Fruit fly (Drosophila melanogaster) whole organism, embryonic: ENCODE data around the gene Atat.

Experiments used
- ATbp ChIP-seq: fragments of 200-800 bp; sonication (Bioruptor generic); optimal IDR thresholded peaks from 2 replicates; lab custom pipeline; 2017; ENCODE audit warnings: missing biosample characterization, mild to moderate bottlenecking, missing genetic modification characterization, missing genetic modification reagents
- C15 ChIP-seq: fragments of 200-800 bp; sonication (Bioruptor generic); IDR thresholded peaks from 3 replicates; pipeline ENCODE4 v1.3.6; 2022; ENCODE audit warnings: missing biosample characterization, missing genetic modification characterization
- CG10147 ChIP-seq: fragments of 200-800 bp; sonication (Bioruptor generic); optimal IDR thresholded peaks from 2 replicates; lab custom pipeline; 2019; ENCODE audit warnings: missing biosample characterization, mild to moderate bottlenecking, missing genetic modification characterization, moderate library complexity
- CG10321 ChIP-seq: fragments of 200-800 bp; sonication (Bioruptor generic); IDR thresholded peaks from 2 replicates; pipeline ENCODE4 v1.3.6; 2022; ENCODE audit warnings: missing biosample characterization, missing genetic modification characterization
- CG10543 ChIP-seq: fragments of 200-800 bp; sonication (Bioruptor generic); optimal IDR thresholded peaks from 3 replicates; lab custom pipeline; 2017; ENCODE audit warnings: missing biosample characterization, mild to moderate bottlenecking, missing genetic modification characterization, moderate library complexity
- CG10654 ChIP-seq: fragments of 200-800 bp; sonication (Bioruptor generic); optimal IDR thresholded peaks from 2 replicates; lab custom pipeline; 2016; ENCODE audit warnings: missing biosample characterization, missing genetic modification characterization
- CG11696 ChIP-seq: fragments of 200-800 bp; sonication (Bioruptor generic); IDR thresholded peaks from 2 replicates; pipeline ENCODE4 v1.3.6; 2022; ENCODE audit warnings: missing biosample characterization, missing genetic modification characterization
- CG12071 ChIP-seq: fragments of 200-800 bp; sonication (Bioruptor generic); optimal IDR thresholded peaks from 3 replicates; lab custom pipeline; 2018; ENCODE audit warnings: missing biosample characterization, mild to moderate bottlenecking, missing genetic modification characterization
- CG12391 ChIP-seq: fragments of 200-800 bp; sonication (Bioruptor generic); optimal IDR thresholded peaks from 3 replicates; lab custom pipeline; 2018; ENCODE audit warnings: missing biosample characterization, mild to moderate bottlenecking, missing genetic modification characterization, moderate library complexity
- CG15073 ChIP-seq: fragments of 200-800 bp; sonication (Bioruptor generic); optimal IDR thresholded peaks from 2 replicates; lab custom pipeline; 2016; ENCODE audit warnings: missing biosample characterization, missing genetic modification characterization
- CG15479 ChIP-seq: fragments of 200-800 bp; sonication (Bioruptor generic); optimal IDR thresholded peaks from 3 replicates; lab custom pipeline; 2019; ENCODE audit warnings: missing biosample characterization, mild to moderate bottlenecking, missing genetic modification characterization, moderate library complexity
- CG15514 ChIP-seq: fragments of 200-800 bp; sonication (Bioruptor generic); optimal IDR thresholded peaks from 3 replicates; lab custom pipeline; 2017; ENCODE audit warnings: missing biosample characterization, missing genetic modification characterization, mild to moderate bottlenecking, moderate library complexity, missing genetic modification reagents
- CG17186 ChIP-seq: fragments of 200-800 bp; sonication (Bioruptor generic); optimal IDR thresholded peaks from 3 replicates; lab custom pipeline; 2017; ENCODE audit warnings: missing biosample characterization, missing genetic modification reagents, missing genetic modification characterization
- CG17568 ChIP-seq: fragments of 200-800 bp; sonication (Bioruptor generic); optimal IDR thresholded peaks from 2 replicates; lab custom pipeline; 2018; ENCODE audit warnings: missing biosample characterization, mild to moderate bottlenecking, missing genetic modification characterization, moderate library complexity
- CG18619 ChIP-seq: fragments of 200-800 bp; sonication (Bioruptor generic); optimal IDR thresholded peaks from 3 replicates; lab custom pipeline; 2017; ENCODE audit warnings: missing biosample characterization, mild to moderate bottlenecking, missing genetic modification characterization
- CG32532 ChIP-seq: fragments of 200-800 bp; sonication (Bioruptor generic); IDR thresholded peaks from 2 replicates; pipeline ENCODE4 v1.3.6; 2022; ENCODE audit warnings: missing biosample characterization, missing genetic modification characterization
- CG34224 ChIP-seq: fragments of 200-800 bp; sonication (Bioruptor generic); IDR thresholded peaks from 3 replicates; pipeline ENCODE4 v1.3.6; 2022; ENCODE audit warnings: missing biosample characterization, missing genetic modification characterization; ENCODE audit not compliant: partially characterized antibody
- CG4424 ChIP-seq: fragments of 200-800 bp; sonication (Bioruptor generic); optimal IDR thresholded peaks from 3 replicates; lab custom pipeline; 2016; ENCODE audit warnings: missing biosample characterization, missing genetic modification characterization
- CG6175 ChIP-seq: fragments of 200-800 bp; sonication (Bioruptor generic); IDR thresholded peaks from 3 replicates; pipeline ENCODE4 v1.3.6; 2022; ENCODE audit warnings: missing biosample characterization, missing genetic modification characterization
- CG6654 ChIP-seq: fragments of 200-800 bp; sonication (Bioruptor generic); optimal IDR thresholded peaks from 2 replicates; lab custom pipeline; 2017; ENCODE audit warnings: missing biosample characterization, mild to moderate bottlenecking, missing genetic modification characterization
- CG6854 ChIP-seq: fragments of 200-800 bp; sonication (Bioruptor generic); optimal IDR thresholded peaks from 3 replicates; lab custom pipeline; 2017; ENCODE audit warnings: missing biosample characterization, mild to moderate bottlenecking, missing genetic modification characterization
- CG7987 ChIP-seq: fragments of 200-800 bp; sonication (Bioruptor generic); optimal IDR thresholded peaks from 2 replicates; lab custom pipeline; 2018; ENCODE audit warnings: missing biosample characterization, mild to moderate bottlenecking, missing genetic modification characterization, moderate library complexity
- CG8359 ChIP-seq: fragments of 200-800 bp; sonication (Bioruptor generic); optimal IDR thresholded peaks from 2 replicates; lab custom pipeline; 2017; ENCODE audit warnings: missing biosample characterization, mild to moderate bottlenecking, missing genetic modification characterization, borderline replicate concordance
- CG9797 ChIP-seq: fragments of 200-800 bp; sonication (Bioruptor generic); optimal IDR thresholded peaks from 3 replicates; lab custom pipeline; 2018; ENCODE audit warnings: missing biosample characterization, mild to moderate bottlenecking, missing genetic modification characterization
- CHES-1-like ChIP-seq: fragments of 200-800 bp; sonication (Bioruptor generic); optimal IDR thresholded peaks from 2 replicates; lab custom pipeline; 2016; ENCODE audit warnings: missing biosample characterization, missing genetic modification characterization
- Camta ChIP-seq: fragments of 200-800 bp; sonication (Bioruptor generic); optimal IDR thresholded peaks from 2 replicates; lab custom pipeline; 2016; ENCODE audit warnings: missing biosample characterization, missing genetic modification characterization
- HLHmδ ChIP-seq: fragments of 200-800 bp; sonication (Bioruptor generic); optimal IDR thresholded peaks from 2 replicates; lab custom pipeline; 2018; ENCODE audit warnings: missing biosample characterization, mild to moderate bottlenecking, missing genetic modification characterization, moderate library complexity
- Hey ChIP-seq: fragments of 200-800 bp; sonication (Bioruptor generic); optimal IDR thresholded peaks from 3 replicates; lab custom pipeline; 2018; ENCODE audit warnings: missing biosample characterization, mild to moderate bottlenecking, missing genetic modification characterization
- Kr ChIP-seq: fragments of 200-800 bp; sonication (Bioruptor generic); optimal IDR thresholded peaks from 2 replicates; lab custom pipeline; 2017; ENCODE audit warnings: missing biosample characterization, mild to moderate bottlenecking, missing genetic modification characterization
- Lpt ChIP-seq: fragments of >200 bp; optimal IDR thresholded peaks from 2 replicates; lab custom pipeline; 2018; ENCODE audit warnings: missing biosample characterization, missing genetic modification characterization
- Mad ChIP-seq: fragments of 200-800 bp; sonication (Bioruptor generic); optimal IDR thresholded peaks from 2 replicates; lab custom pipeline; 2016; ENCODE audit warnings: missing biosample characterization, missing genetic modification characterization
- NC2α ChIP-seq: fragments of 200-800 bp; sonication (Bioruptor generic); optimal IDR thresholded peaks from 2 replicates; lab custom pipeline; 2016; ENCODE audit warnings: missing biosample characterization, missing genetic modification characterization
- Oaz ChIP-seq: fragments of 200-800 bp; sonication (Bioruptor generic); IDR thresholded peaks from 2 replicates; pipeline ENCODE4 v1.3.6; 2022; ENCODE audit warnings: missing biosample characterization, missing genetic modification characterization
- ac ChIP-seq: fragments of 200-800 bp; sonication (Bioruptor generic); optimal IDR thresholded peaks from 3 replicates; lab custom pipeline; 2017; ENCODE audit warnings: missing biosample characterization, mild to moderate bottlenecking, missing genetic modification characterization
- ase ChIP-seq: fragments of 200-800 bp; sonication (Bioruptor generic); IDR thresholded peaks from 3 replicates; pipeline ENCODE4 v1.3.6; 2022; ENCODE audit warnings: missing biosample characterization, missing genetic modification characterization
- az2 ChIP-seq: fragments of 200-800 bp; sonication (Bioruptor generic); optimal IDR thresholded peaks from 3 replicates; lab custom pipeline; 2016; ENCODE audit warnings: missing biosample characterization, missing genetic modification characterization
- chn ChIP-seq: fragments of 200-800 bp; sonication (Bioruptor generic); optimal IDR thresholded peaks from 2 replicates; lab custom pipeline; 2016; ENCODE audit warnings: missing biosample characterization, missing genetic modification characterization
- fd3F ChIP-seq: fragments of 200-800 bp; sonication (Bioruptor generic); optimal IDR thresholded peaks from 2 replicates; lab custom pipeline; 2018; ENCODE audit warnings: missing biosample characterization, mild to moderate bottlenecking, missing genetic modification characterization, moderate library complexity
- inv ChIP-seq: fragments of 200-800 bp; sonication (Bioruptor generic); IDR thresholded peaks from 2 replicates; pipeline ENCODE4 v1.3.6; 2022; ENCODE audit warnings: missing biosample characterization, missing genetic modification characterization; ENCODE audit not compliant: partially characterized antibody
- kah ChIP-seq: fragments of 200-800 bp; sonication (Bioruptor generic); optimal IDR thresholded peaks from 2 replicates; lab custom pipeline; 2018; ENCODE audit warnings: missing biosample characterization, mild to moderate bottlenecking, missing genetic modification characterization
- knrl ChIP-seq: fragments of 200-800 bp; sonication (Bioruptor generic); IDR thresholded peaks from 3 replicates; pipeline ENCODE4 v1.3.6; 2022; ENCODE audit warnings: missing biosample characterization, missing genetic modification characterization; ENCODE audit not compliant: partially characterized antibody
- nerfin-1 ChIP-seq: fragments of 200-800 bp; sonication (Bioruptor generic); optimal IDR thresholded peaks from 3 replicates; lab custom pipeline; 2019; ENCODE audit warnings: missing biosample characterization, mild to moderate bottlenecking, missing genetic modification characterization, moderate library complexity
- peb ChIP-seq: fragments of 200-800 bp; sonication (Bioruptor generic); IDR thresholded peaks from 2 replicates; pipeline ENCODE4 v1.3.6; 2022; ENCODE audit warnings: missing biosample characterization, missing genetic modification characterization
- pfk ChIP-seq: fragments of 200-800 bp; sonication (Bioruptor generic); optimal IDR thresholded peaks from 2 replicates; lab custom pipeline; 2018; ENCODE audit warnings: missing biosample characterization, mild to moderate bottlenecking, missing genetic modification characterization, moderate library complexity
- pros ChIP-seq: fragments of 200-800 bp; sonication (Bioruptor generic); optimal IDR thresholded peaks from 3 replicates; lab custom pipeline; 2019; ENCODE audit warnings: missing biosample characterization, mild to moderate bottlenecking, missing genetic modification characterization, moderate library complexity
- repo ChIP-seq: fragments of 200-800 bp; sonication (Bioruptor generic); optimal IDR thresholded peaks from 2 replicates; lab custom pipeline; 2016; ENCODE audit warnings: missing biosample characterization, missing genetic modification characterization
- stwl ChIP-seq: fragments of 200-800 bp; sonication (Bioruptor generic); optimal IDR thresholded peaks from 3 replicates; lab custom pipeline; 2018; ENCODE audit warnings: missing biosample characterization, mild to moderate bottlenecking, missing genetic modification characterization, moderate library complexity
- tio ChIP-seq: fragments of 200-800 bp; sonication (Bioruptor generic); optimal IDR thresholded peaks from 2 replicates; lab custom pipeline; 2017; ENCODE audit warnings: missing biosample characterization, missing genetic modification characterization, inconsistent platforms
- usp ChIP-seq: fragments of >200 bp; optimal IDR thresholded peaks from 2 replicates; lab custom pipeline; 2017; ENCODE audit warnings: missing biosample characterization, missing genetic modification characterization
- zen ChIP-seq: fragments of 200-800 bp; sonication (Bioruptor generic); optimal IDR thresholded peaks from 3 replicates; lab custom pipeline; 2018; ENCODE audit warnings: missing biosample characterization, mild to moderate bottlenecking, missing genetic modification characterization, moderate library complexity

Gene Atat

DNA sequence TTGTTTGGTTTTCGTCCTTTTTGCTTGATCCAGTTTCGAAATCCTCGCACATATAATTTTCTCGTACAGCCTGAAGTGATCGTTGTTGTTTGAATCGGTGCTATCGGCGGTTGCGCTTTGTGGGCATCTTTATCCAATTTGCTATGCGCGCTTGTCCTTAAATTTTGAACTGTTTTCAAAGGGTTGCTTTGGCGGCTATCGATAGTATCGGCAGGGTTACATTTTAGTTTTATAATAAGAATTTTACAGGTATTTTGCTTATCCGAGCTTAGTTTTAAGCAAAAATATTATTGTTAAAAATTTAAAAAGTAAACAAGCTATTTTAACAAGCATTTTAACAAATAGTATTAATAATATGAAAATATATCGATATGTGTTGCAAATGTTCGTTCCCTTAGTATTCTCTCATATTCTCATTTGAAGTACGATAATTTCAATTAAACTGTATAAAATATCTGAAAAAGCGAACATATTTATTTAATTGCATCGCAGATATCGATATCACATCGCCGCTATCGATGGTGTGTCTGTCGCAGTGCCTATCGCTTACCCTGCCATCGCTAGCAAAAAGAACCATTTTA is 59.6 kb downstream of the Atat start, which contains the start of the genes Klp67A and CG4452 (continued):
- TF ChIP-seq az2 (peak; percentile 38), CG15514 (GFP tag; lab: Kevin White, UChicago) (peak; percentile 74), HLHmδ (GFP tag; lab: Kevin White, UChicago) (no peak), ATbp (GFP tag; lab: Kevin White, UChicago) (no peak), CG15479 (peak; percentile 27), CG6175 (no peak), tio (no peak), C15 (GFP tag; lab: Robert Waterston, UW) (no peak), CG8359 (GFP tag; lab: Kevin White, UChicago) (no peak), knrl (peak; percentile 93), Camta (no peak), CG6654 (no peak), zen (tag; lab: Kevin White, UChicago) (peak; percentile 69), nerfin-1 (tag; lab: Kevin White, UChicago) (no peak), CG11696 (GFP tag; lab: Robert Waterston, UW) (no peak), pfk (GFP tag; lab: Kevin White, UChicago) (no peak), CG4424 (peak; percentile 50), CG10147 (GFP tag; lab: Kevin White, UChicago) (peak; percentile 42), Kr (GFP tag; lab: Kevin White, UChicago) (no peak), chn (no peak), inv (GFP tag; lab: Robert Waterston, UW) (peak; percentile 89), repo (GFP tag; lab: Kevin White, UChicago) (no peak), stwl (peak; percentile 78), Hey (tag; lab: Kevin White, UChicago) (no peak), CG32532 (peak; percentile 45; the same call in 1 of the 2 replicates), CG18619 (GFP tag; lab: Kevin White, UChicago) (peak; percentile 17), CG6854 (GFP tag; lab: Kevin White, UChicago) (no peak), CG10654 (peak; percentile 20), NC2α (no peak), kah (GFP tag; lab: Kevin White, UChicago) (no peak), CG12391 (tag; lab: Kevin White, UChicago) (peak; percentile 76), ase (no peak), fd3F (GFP tag; lab: Kevin White, UChicago) (peak; percentile 11), CG7987 (GFP tag; lab: Kevin White, UChicago) (no peak), CG12071 (GFP tag; lab: Kevin White, UChicago) (no peak), CG9797 (GFP tag; lab: Kevin White, UChicago) (peak; percentile 51), CG34224 (peak; percentile 89), CG10321 (GFP tag; lab: Robert Waterston, UW) (no peak), CHES-1-like (GFP tag; lab: Kevin White, UChicago) (no peak), peb (no peak), Mad (no peak), CG15073 (GFP tag; lab: Kevin White, UChicago) (no peak), CG17568 (GFP tag; lab: Kevin White, UChicago) (no peak), Lpt (GFP tag; lab: Kevin White, UChicago) (no peak), CG17186 (peak; percentile 55), CG10543 (GFP tag; lab: Kevin White, UChicago) (peak; percentile 28), usp (no peak), Oaz (GFP tag; lab: Robert Waterston, UW) (no peak), ac (no peak), pros (GFP tag; lab: Kevin White, UChicago) (no peak)
